Worm (Caenorhabditis elegans): ENCODE measurements around the gene skr-19.

skr-19 gene

DNA sequence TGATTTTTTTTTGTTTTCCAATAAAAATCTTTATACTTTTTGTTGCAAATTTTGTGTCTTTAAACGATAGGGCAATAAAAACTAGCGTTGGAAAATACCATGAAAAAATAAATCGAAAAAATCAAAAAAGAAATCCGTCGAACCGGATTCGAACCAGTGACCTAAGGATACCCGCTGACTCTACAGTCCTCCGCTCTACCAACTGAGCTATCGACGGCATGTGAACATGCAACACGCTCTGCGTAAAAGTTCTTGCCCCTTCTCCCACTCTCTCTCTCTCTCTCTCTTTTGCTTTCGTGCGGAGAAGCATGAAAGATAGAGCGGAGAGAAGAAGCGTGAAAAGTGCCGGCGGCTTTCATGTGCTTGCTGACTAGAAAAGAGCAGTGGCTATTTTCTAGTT lies 40.0 kb upstream of the skr-19 start (continued):
- peak; percentile 77 for TF ChIP-seq C38D4.7 (GFP tag; optimal IDR thresholded peaks at IDR 0.05)
- TF ChIP-seq ztf-16 (tag; optimal IDR thresholded peaks at IDR 0.05): peak; percentile 76
- peak; percentile 41 for TF ChIP-seq tbx-2 (tag; optimal IDR thresholded peaks at IDR 0.05)
- TF ChIP-seq hlh-30 (tag; optimal IDR thresholded peaks at IDR 0.05; ENCODE audit: insufficient read depth): peak; percentile 12
- peak; percentile 65 for TF ChIP-seq ceh-31 (tag; optimal IDR thresholded peaks at IDR 0.05)
- peak; percentile 69 for TF ChIP-seq F13H6.1 (tag; optimal IDR thresholded peaks at IDR 0.05)
- TF ChIP-seq hlh-13 (GFP tag; optimal IDR thresholded peaks at IDR 0.05): peak; percentile 62
- no peak for TF ChIP-seq nhr-11 (tag; optimal IDR thresholded peaks at IDR 0.05)
- no peak for TF ChIP-seq unc-55 (GFP tag; optimal IDR thresholded peaks at IDR 0.05)
- no peak for TF ChIP-seq fkh-10 (GFP tag; optimal IDR thresholded peaks at IDR 0.05)
- TF ChIP-seq ceh-22 (tag; optimal IDR thresholded peaks at IDR 0.05): no peak
- peak; percentile 83 for TF ChIP-seq hlh-6 (tag; optimal IDR thresholded peaks at IDR 0.05)
- peak; percentile 60 for TF ChIP-seq ceh-24 (tag; optimal IDR thresholded peaks at IDR 0.05)
- peak; percentile 64 for TF ChIP-seq syd-9 (tag; optimal IDR thresholded peaks at IDR 0.05)
- TF ChIP-seq sox-2 (GFP tag; IDR thresholded peaks at IDR 0.05): peak; percentile 68
- peak; percentile 60 for TF ChIP-seq dve-1 (tag; optimal IDR thresholded peaks at IDR 0.05)
- TF ChIP-seq mec-3 (tag; optimal IDR thresholded peaks at IDR 0.05; ENCODE audit: borderline replicate concordance): no peak
- TF ChIP-seq pha-4 (tag; optimal IDR thresholded peaks at IDR 0.05): no peak
- peak; percentile 63 for TF ChIP-seq ceh-6 (GFP tag; optimal IDR thresholded peaks at IDR 0.05)
- no peak for TF ChIP-seq pros-1 (tag; optimal IDR thresholded peaks at IDR 0.05)
- no peak for TF ChIP-seq ceh-30 (tag; optimal IDR thresholded peaks at IDR 0.05)
- TF ChIP-seq npax-4 (tag; optimal IDR thresholded peaks at IDR 0.05): peak; percentile 52
- peak; percentile 10 for TF ChIP-seq tbx-7 (tag; optimal IDR thresholded peaks at IDR 0.05)
- no peak for TF ChIP-seq pax-1 (tag; optimal IDR thresholded peaks at IDR 0.05)
- peak; percentile 81 for TF ChIP-seq gmeb-2 (tag; optimal IDR thresholded peaks at IDR 0.05)
- TF ChIP-seq ahr-1 (tag; optimal IDR thresholded peaks at IDR 0.05): peak; percentile 31
- peak; percentile 74 for TF ChIP-seq che-1 (tag; optimal IDR thresholded peaks at IDR 0.05)
- TF ChIP-seq pat-9 (tag; optimal IDR thresholded peaks at IDR 0.05): peak; percentile 78
- peak; percentile 53 for TF ChIP-seq ceh-18 (tag; optimal IDR thresholded peaks at IDR 0.05)
- peak; percentile 69 for TF ChIP-seq pha-2 (tag; optimal IDR thresholded peaks at IDR 0.05)
- TF ChIP-seq ceh-45 (GFP tag; IDR thresholded peaks at IDR 0.05): peak; percentile 76
- no peak for TF ChIP-seq ama-1 (optimal IDR thresholded peaks at IDR 0.05)
- TF ChIP-seq eyg-1 (tag; optimal IDR thresholded peaks at IDR 0.05): peak; percentile 64
- TF ChIP-seq elt-2 (tag; optimal IDR thresholded peaks at IDR 0.05): peak; percentile 69
- TF ChIP-seq ceh-19 (GFP tag; optimal IDR thresholded peaks at IDR 0.05): peak; percentile 86
- peak; percentile 62 for TF ChIP-seq lin-11 (tag; optimal IDR thresholded peaks at IDR 0.05)
- peak; percentile 10 for TF ChIP-seq rnt-1 (tag; optimal IDR thresholded peaks at IDR 0.05)
- peak; percentile 81 for TF ChIP-seq sdc-2 (tag; optimal IDR thresholded peaks at IDR 0.05)
- peak; percentile 56 for TF ChIP-seq fax-1 (tag; optimal IDR thresholded peaks at IDR 0.05)
- TF ChIP-seq ets-4 (tag; optimal IDR thresholded peaks at IDR 0.05): peak; percentile 56

DNA sequence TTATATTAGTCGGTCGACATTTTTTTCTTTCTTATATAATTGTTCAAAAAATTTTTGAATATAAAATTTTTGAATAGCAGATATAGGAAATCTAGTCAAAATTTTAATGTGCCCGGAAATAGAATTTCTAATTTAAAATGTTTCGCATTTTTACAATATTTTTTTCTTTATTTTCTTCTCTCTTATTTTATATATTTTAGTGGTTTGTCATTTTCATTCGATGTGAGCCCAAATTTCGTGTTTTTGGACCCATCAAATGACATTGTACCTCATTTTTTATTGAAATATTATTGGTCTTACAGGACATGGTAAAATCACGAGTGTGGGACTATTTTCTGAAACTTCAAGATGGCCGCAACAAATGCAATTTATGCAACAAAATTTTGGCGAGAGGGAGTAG lies 37.7 kb upstream of the skr-19 start, which contains the start of gene K09A11.1:
K09A11.1 (plus strand) TSS at position 301 of the 400 bp plus-strand sequence.
- no peak for TF ChIP-seq K09A11.1 (tag; optimal IDR thresholded peaks at IDR 0.05; ENCODE audit: insufficient read depth)
- no peak for TF ChIP-seq pat-9 (tag; optimal IDR thresholded peaks at IDR 0.05)
- no peak for TF ChIP-seq ets-4 (tag; optimal IDR thresholded peaks at IDR 0.05)
- no peak for TF ChIP-seq F13H6.1 (tag; optimal IDR thresholded peaks at IDR 0.05)

DNA sequence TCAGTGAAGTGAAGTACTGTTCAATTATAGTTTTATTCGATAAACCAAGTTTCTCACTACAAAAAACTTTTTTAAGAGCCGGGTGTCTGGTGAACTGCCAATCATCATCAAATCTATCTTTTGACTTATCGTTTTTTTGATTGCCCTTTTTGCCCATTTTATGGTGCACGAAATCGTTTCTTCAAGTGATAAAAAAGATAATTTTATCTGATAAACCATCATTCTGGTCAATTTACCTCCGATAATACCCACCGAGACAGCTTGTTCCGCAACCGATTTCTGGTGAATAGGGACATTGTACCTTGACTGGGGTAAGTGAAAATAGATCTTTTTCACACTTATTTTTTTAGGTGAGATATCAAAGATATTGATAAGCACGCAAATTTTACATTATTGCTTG lies 33.1 kb upstream of the skr-19 start, which contains the start of gene K08H2.10:
K08H2.10 (plus strand) TSS at position 230 of the 400 bp plus-strand sequence.
- TF ChIP-seq sox-4 (tag; optimal IDR thresholded peaks at IDR 0.05) (no peak), ahr-1 (tag; optimal IDR thresholded peaks at IDR 0.05) (no peak), mec-3 (tag; optimal IDR thresholded peaks at IDR 0.05; ENCODE audit: borderline replicate concordance) (no peak), elt-2 (tag; optimal IDR thresholded peaks at IDR 0.05) (peak; percentile 92), ceh-6 (GFP tag; optimal IDR thresholded peaks at IDR 0.05) (no peak), hlh-8 (tag; optimal IDR thresholded peaks at IDR 0.05) (no peak), K09A11.1 (tag; optimal IDR thresholded peaks at IDR 0.05; ENCODE audit: insufficient read depth) (no peak), ceh-24 (tag; optimal IDR thresholded peaks at IDR 0.05) (no peak)

Data from whole organism, late embryonic.